Worm (Caenorhabditis elegans): ENCODE measurements around the gene gplb-1.

The gplb-1 gene

ce11 chrV:8462074-8462473 lies 9.0 kb downstream of the gplb-1 start, which contains the start of the genes dnj-22 and natc-1:
TSS of gene dnj-22 (minus strand) at chrV:8462120.
TSS of gene natc-1 (plus strand) at chrV:8462359.
- TF ChIP-seq dve-1 (tag; optimal IDR thresholded peaks at IDR 0.05; ENCODE audit: insufficient read depth) (peak; percentile 87), dpl-1 (GFP tag; optimal IDR thresholded peaks at IDR 0.05) (peak; percentile 72), unc-130 (GFP tag; optimal IDR thresholded peaks at IDR 0.05) (peak; percentile 4), Y75B8A.6 (GFP tag; IDR thresholded peaks at IDR 0.05) (no peak), mdl-1 (tag; optimal IDR thresholded peaks at IDR 0.05) (peak in 1 of 2 experiments; percentile 42), lsy-2 (tag; optimal IDR thresholded peaks at IDR 0.05) (peak in 1 of 2 experiments; percentile 91), nhr-28 (tag; optimal IDR thresholded peaks at IDR 0.05) (peak; percentile 49), lin-1 (GFP tag; IDR thresholded peaks at IDR 0.05) (no peak), lin-13 (GFP tag; optimal IDR thresholded peaks at IDR 0.05) (peak; percentile 49), hlh-30 (tag; optimal IDR thresholded peaks at IDR 0.05; ENCODE audit: insufficient read depth) (peak; percentile 57), gei-8 (GFP tag; optimal IDR thresholded peaks at IDR 0.05) (no peak), cey-2 (tag; optimal IDR thresholded peaks at IDR 0.05; ENCODE audit: borderline replicate concordance, insufficient read depth) (no peak), mes-2 (tag; optimal IDR thresholded peaks at IDR 0.05; ENCODE audit: poor library complexity, severe bottlenecking) (peak; percentile 90), zag-1 (tag; optimal IDR thresholded peaks at IDR 0.05) (no peak), hlh-11 (tag; optimal IDR thresholded peaks at IDR 0.05) (no peak), daf-8 (GFP tag; IDR thresholded peaks at IDR 0.05) (no peak), T20F7.1 (GFP tag; optimal IDR thresholded peaks at IDR 0.05) (peak; percentile 98), daf-16 (GFP tag; optimal IDR thresholded peaks at IDR 0.05) (no peak), daf-16 (tag; optimal IDR thresholded peaks at IDR 0.05) (peak; percentile 80), nhr-11 (tag; optimal IDR thresholded peaks at IDR 0.05) (peak; percentile 65), ceh-32 (tag; optimal IDR thresholded peaks at IDR 0.05; ENCODE audit: poor library complexity) (no peak), nhr-10 (tag; optimal IDR thresholded peaks at IDR 0.05) (no peak), rbr-2 (tag; optimal IDR thresholded peaks at IDR 0.05) (peak; percentile 54), Y5F2A.4 (GFP tag; optimal IDR thresholded peaks at IDR 0.05) (no peak), ceh-82 (tag; optimal IDR thresholded peaks at IDR 0.05) (no peak), nhr-48 (tag; optimal IDR thresholded peaks at IDR 0.05) (no peak), ztf-11 (tag; optimal IDR thresholded peaks at IDR 0.05) (no peak), lin-15B (tag; optimal IDR thresholded peaks at IDR 0.05) (peak; percentile 4), ama-1 (optimal IDR thresholded peaks at IDR 0.05) (peak; percentile 63), tra-1 (GFP tag; IDR thresholded peaks at IDR 0.05) (no peak), Y105C5A.15 (GFP tag; IDR thresholded peaks at IDR 0.05) (no peak), ceh-28 (tag; optimal IDR thresholded peaks at IDR 0.05) (no peak), R02D3.7 (tag; optimal IDR thresholded peaks at IDR 0.05) (peak; percentile 73), snpc-1.2 (GFP tag; IDR thresholded peaks at IDR 0.05) (no peak), zfp-2 (tag; optimal IDR thresholded peaks at IDR 0.05) (no peak), duxl-1 (tag; optimal IDR thresholded peaks at IDR 0.05; ENCODE audit: poor library complexity) (peak; percentile 31), mep-1 (tag; optimal IDR thresholded peaks at IDR 0.05) (peak; percentile 77), lir-3 (tag; optimal IDR thresholded peaks at IDR 0.05) (no peak), ces-1 (GFP tag; optimal IDR thresholded peaks at IDR 0.05) (peak; percentile 36), hmg-1.1 (GFP tag; IDR thresholded peaks at IDR 0.05) (peak; percentile 63), ztf-7 (tag; optimal IDR thresholded peaks at IDR 0.05) (no peak), pha-4 (GFP tag; IDR thresholded peaks at IDR 0.05) (no peak), pha-4 (tag; optimal IDR thresholded peaks at IDR 0.05) (peak; percentile 24), egl-43 (GFP tag; IDR thresholded peaks at IDR 0.05) (no peak), Y48G9A.11 (GFP tag; IDR thresholded peaks at IDR 0.05) (peak; percentile 98), lim-7 (GFP tag; IDR thresholded peaks at IDR 0.05) (no peak), lin-38 (GFP tag; IDR thresholded peaks at IDR 0.05) (peak; percentile 97), mxl-3 (GFP tag; optimal IDR thresholded peaks at IDR 0.05) (no peak), nhr-77 (tag; optimal IDR thresholded peaks at IDR 0.05) (peak; percentile 81), fkh-10 (GFP tag; optimal IDR thresholded peaks at IDR 0.05) (peak; percentile 76), nhr-6 (tag; optimal IDR thresholded peaks at IDR 0.05) (peak; percentile 59), fos-1 (tag; optimal IDR thresholded peaks at IDR 0.05) (no peak)

All from whole organism, L4 larva.